Worm (Caenorhabditis elegans): ENCODE data around the gene nekl-4.
A peak's percentile ranks its signal among the peaks of the same experiment; 100 is the strongest.

nekl-4 gene

ce11 chrIII:5504164-5504563 lies 13.2 kb downstream of the nekl-4 start:
- TF ChIP-seq mep-1 (tag; optimal IDR thresholded peaks at IDR 0.05) (no peak), pha-4 (tag; optimal IDR thresholded peaks at IDR 0.05) (no peak), lsy-2 (tag; optimal IDR thresholded peaks at IDR 0.05) (no peak), lin-32 (GFP tag; optimal IDR thresholded peaks at IDR 0.05) (no peak), nhr-12 (tag; optimal IDR thresholded peaks at IDR 0.05) (no peak), mls-2 (tag; optimal IDR thresholded peaks at IDR 0.05) (no peak), M03D4.4 (tag; optimal IDR thresholded peaks at IDR 0.05) (no peak), unc-39 (tag; optimal IDR thresholded peaks at IDR 0.05) (no peak), unc-120 (tag; optimal IDR thresholded peaks at IDR 0.05; ENCODE audit: poor library complexity, severe bottlenecking) (peak; percentile 23), elt-3 (tag; optimal IDR thresholded peaks at IDR 0.05) (peak; percentile 26), unc-62 (GFP tag; optimal IDR thresholded peaks at IDR 0.05) (peak; percentile 2), ces-1 (GFP tag; optimal IDR thresholded peaks at IDR 0.05) (peak; percentile 86), ceh-39 (tag; optimal IDR thresholded peaks at IDR 0.05) (no peak), nhr-237 (tag; optimal IDR thresholded peaks at IDR 0.05) (no peak), tbx-8 (GFP tag; optimal IDR thresholded peaks at IDR 0.05) (no peak), snpc-4 (tag; optimal IDR thresholded peaks at IDR 0.05) (no peak), sptf-1 (tag; optimal IDR thresholded peaks at IDR 0.05) (no peak), ceh-43 (GFP tag; optimal IDR thresholded peaks at IDR 0.05) (no peak)

ce11 chrIII:5503669-5504068 lies 13.7 kb downstream of the nekl-4 start:
- TF ChIP-seq hlh-1 (tag; optimal IDR thresholded peaks at IDR 0.05), result no peak
- TF ChIP-seq unc-62 (GFP tag; optimal IDR thresholded peaks at IDR 0.05), result no peak
- TF ChIP-seq nhr-28 (tag; optimal IDR thresholded peaks at IDR 0.05), result no peak
- TF ChIP-seq M03D4.4 (tag; optimal IDR thresholded peaks at IDR 0.05), result no peak
- TF ChIP-seq drap-1 (GFP tag; optimal IDR thresholded peaks at IDR 0.05), result no peak
- TF ChIP-seq ham-2 (GFP tag; optimal IDR thresholded peaks at IDR 0.05), result no peak
- no peak for TF ChIP-seq snpc-4 (tag; optimal IDR thresholded peaks at IDR 0.05)
- TF ChIP-seq mls-2 (tag; optimal IDR thresholded peaks at IDR 0.05), result no peak
- TF ChIP-seq unc-39 (tag; optimal IDR thresholded peaks at IDR 0.05), result no peak
- no peak for TF ChIP-seq nhr-237 (tag; optimal IDR thresholded peaks at IDR 0.05)
- no peak for TF ChIP-seq cnd-1 (tag; optimal IDR thresholded peaks at IDR 0.05)
- TF ChIP-seq nhr-2 (tag; optimal IDR thresholded peaks at IDR 0.05), result no peak

ce11 chrIII:5502915-5503575 lies 14.3 kb downstream of the nekl-4 start:
- no peak for TF ChIP-seq nhr-12 (tag; optimal IDR thresholded peaks at IDR 0.05)
- TF ChIP-seq mls-2 (tag; optimal IDR thresholded peaks at IDR 0.05), result no peak
- TF ChIP-seq nhr-237 (tag; optimal IDR thresholded peaks at IDR 0.05), result peak; percentile 5
- TF ChIP-seq ceh-43 (GFP tag; optimal IDR thresholded peaks at IDR 0.05), result no peak
- TF ChIP-seq unc-39 (tag; optimal IDR thresholded peaks at IDR 0.05), result no peak
- no peak for TF ChIP-seq M03D4.4 (tag; optimal IDR thresholded peaks at IDR 0.05)
- peak; percentile 70 for TF ChIP-seq unc-62 (GFP tag; optimal IDR thresholded peaks at IDR 0.05)
- peak; percentile 74 for TF ChIP-seq ces-1 (GFP tag; optimal IDR thresholded peaks at IDR 0.05)
- TF ChIP-seq elt-1 (tag; optimal IDR thresholded peaks at IDR 0.05; ENCODE audit: borderline replicate concordance, insufficient read depth), result peak; percentile 86
- peak; percentile 62 for TF ChIP-seq mep-1 (tag; optimal IDR thresholded peaks at IDR 0.05)
- no peak for TF ChIP-seq mab-5 (tag; optimal IDR thresholded peaks at IDR 0.05)
- no peak for TF ChIP-seq sem-2 (GFP tag; optimal IDR thresholded peaks at IDR 0.05)
- peak; percentile 64 for TF ChIP-seq unc-120 (tag; optimal IDR thresholded peaks at IDR 0.05; ENCODE audit: poor library complexity, severe bottlenecking)
- peak; percentile 22 for TF ChIP-seq ham-2 (GFP tag; optimal IDR thresholded peaks at IDR 0.05)
- peak; percentile 53 for TF ChIP-seq hlh-1 (tag; optimal IDR thresholded peaks at IDR 0.05)

ce11 chrIII:5501358-5502287 lies 15.7 kb downstream of the nekl-4 start, which contains the start of gene R02F2.1:
TSS of gene R02F2.1 (plus strand) at chrIII:5501885.
- TF ChIP-seq cnd-1 (tag; optimal IDR thresholded peaks at IDR 0.05) (peak; percentile 87), unc-39 (tag; optimal IDR thresholded peaks at IDR 0.05) (no peak), nhr-2 (tag; optimal IDR thresholded peaks at IDR 0.05) (peak; percentile 39), tbx-8 (GFP tag; optimal IDR thresholded peaks at IDR 0.05) (no peak), ham-2 (GFP tag; optimal IDR thresholded peaks at IDR 0.05) (no peak), zip-8 (tag; optimal IDR thresholded peaks at IDR 0.05) (no peak), ces-1 (GFP tag; optimal IDR thresholded peaks at IDR 0.05) (peak; percentile 84), bed-3 (GFP tag; optimal IDR thresholded peaks at IDR 0.05) (no peak), nhr-237 (tag; optimal IDR thresholded peaks at IDR 0.05) (no peak), lin-32 (GFP tag; optimal IDR thresholded peaks at IDR 0.05) (peak; percentile 71), ztf-11 (tag; optimal IDR thresholded peaks at IDR 0.05) (no peak), nhr-76 (tag; optimal IDR thresholded peaks at IDR 0.05) (no peak)

Measured in whole organism, mixed stage, embryonic.